Fruit fly (Drosophila melanogaster): ENCODE measurements around the gene CG8188.

dm6 chrX:17693981-17694872 lies 8.6 kb downstream of the CG8188 start:
- no peak for TF ChIP-seq pan (optimal IDR thresholded peaks at IDR 0.05)
- TF ChIP-seq usp (GFP tag; optimal IDR thresholded peaks at IDR 0.05), result no peak
- no peak for TF ChIP-seq EcR (GFP tag; optimal IDR thresholded peaks at IDR 0.05)
- TF ChIP-seq psq (optimal IDR thresholded peaks at IDR 0.05), result no peak
- TF ChIP-seq Dll (optimal IDR thresholded peaks at IDR 0.05), result no peak
- TF ChIP-seq CG8478 (optimal IDR thresholded peaks at IDR 0.05), result no peak
